Worm (Caenorhabditis elegans) whole organism, L1 larva: Measurements from ENCODE around the gene feh-1.

Source experiments
- C04F5.9 ChIP-seq: sonication (generic microtip); optimal IDR thresholded peaks from 2 replicates; lab custom pipeline; 2016; ENCODE audit warnings: missing genetic modification characterization, missing compliant biosample characterization
- C34B4.2 ChIP-seq: sonication (generic microtip); optimal IDR thresholded peaks from 2 replicates; lab custom pipeline; 2017; ENCODE audit warnings: mild to moderate bottlenecking, missing genetic modification characterization, missing compliant biosample characterization
- F16B12.6 ChIP-seq: fragments of 150-350 bp; optimal IDR thresholded peaks from 2 replicates; lab custom pipeline; 2014; ENCODE audit warnings: missing biosample characterization, missing genetic modification characterization
- Y116A8C.19 ChIP-seq: sonication (generic microtip); optimal IDR thresholded peaks from 2 replicates; lab custom pipeline; 2016; ENCODE audit warnings: missing compliant biosample characterization, missing genetic modification characterization, borderline replicate concordance
- aly-2 ChIP-seq: fragments of 150-350 bp; optimal IDR thresholded peaks from 2 replicates; lab custom pipeline; 2014; ENCODE audit warnings: missing biosample characterization, missing genetic modification characterization
- ama-1 ChIP-seq: fragments of 150-350 bp; optimal IDR thresholded peaks from 2 replicates; lab custom pipeline; 2014
- ceh-88 ChIP-seq: fragments of 200-800 bp; sonication (Bioruptor generic); IDR thresholded peaks from 2 replicates; pipeline ENCODE4 v1.3.6; 2022; ENCODE audit warnings: missing genetic modification characterization, missing compliant biosample characterization
- ces-1 ChIP-seq: fragments of 150-350 bp; optimal IDR thresholded peaks from 2 replicates; lab custom pipeline; 2014; ENCODE audit warnings: missing biosample characterization, missing genetic modification reagents, missing genetic modification characterization
- dsc-1 ChIP-seq: sonication (generic microtip); optimal IDR thresholded peaks from 2 replicates; lab custom pipeline; 2016; ENCODE audit warnings: mild to moderate bottlenecking, missing genetic modification characterization, missing compliant biosample characterization
- egl-27 ChIP-seq, 2 experiments: fragments of 150-350 bp in 1 of 2; sonication (generic microtip); optimal IDR thresholded peaks; 3 replicates each; lab custom pipeline; 2017 to 2018; ENCODE audit warnings: missing biosample characterization in 2 of 2, missing genetic modification characterization in 2 of 2, missing genetic modification reagents in 2 of 2
- elt-3 ChIP-seq, 6 experiments: fragments of 150-350 bp in 1 of 6; sonication (generic microtip); optimal IDR thresholded peaks; 2 replicates each; lab custom pipeline; 2017 to 2018; ENCODE audit warnings: missing biosample characterization in 6 of 6, missing genetic modification characterization in 6 of 6, inconsistent platforms in 1 of 6
- fkh-10 ChIP-seq: sonication (generic microtip); optimal IDR thresholded peaks from 2 replicates; lab custom pipeline; 2017; ENCODE audit warnings: missing biosample characterization, missing genetic modification reagents, missing genetic modification characterization
- fkh-8 ChIP-seq: sonication (generic microtip); optimal IDR thresholded peaks from 2 replicates; lab custom pipeline; 2016; ENCODE audit warnings: mild to moderate bottlenecking, missing genetic modification characterization, missing compliant biosample characterization
- fos-1 ChIP-seq: fragments of 150-350 bp; optimal IDR thresholded peaks from 2 replicates; lab custom pipeline; 2014; ENCODE audit warnings: missing biosample characterization, missing genetic modification characterization
- grh-1 ChIP-seq: fragments of 200-800 bp; sonication (Bioruptor generic); IDR thresholded peaks from 2 replicates; pipeline ENCODE4 v1.3.6; 2022; ENCODE audit warnings: missing genetic modification reagents, missing genetic modification characterization, missing compliant biosample characterization
- hlh-17 ChIP-seq: fragments of 200-800 bp; sonication (Bioruptor generic); optimal IDR thresholded peaks from 2 replicates; lab custom pipeline; 2018; ENCODE audit warnings: missing genetic modification characterization, mild to moderate bottlenecking, missing compliant biosample characterization, moderate library complexity, borderline replicate concordance
- hlh-4 ChIP-seq: sonication (generic microtip); optimal IDR thresholded peaks from 2 replicates; lab custom pipeline; 2016; ENCODE audit warnings: mild to moderate bottlenecking, missing genetic modification characterization, missing compliant biosample characterization
- hpl-2 ChIP-seq: fragments of 150-350 bp; optimal IDR thresholded peaks from 2 replicates; lab custom pipeline; 2014; ENCODE audit warnings: missing biosample characterization, missing genetic modification reagents, missing genetic modification characterization
- jun-1 ChIP-seq: fragments of 150-350 bp; optimal IDR thresholded peaks from 2 replicates; lab custom pipeline; 2014; ENCODE audit warnings: missing biosample characterization, missing genetic modification reagents, missing genetic modification characterization
- lin-14 ChIP-seq: fragments of 200-800 bp; sonication (Bioruptor generic); optimal IDR thresholded peaks from 2 replicates; lab custom pipeline; 2018; ENCODE audit warnings: mild to moderate bottlenecking, missing genetic modification characterization, moderate library complexity, missing compliant biosample characterization
- lin-35 ChIP-seq, 2 experiments: fragments of 150-350 bp; optimal IDR thresholded peaks; 2 replicates each; lab custom pipeline; 2014; ENCODE audit warnings: missing biosample characterization in 2 of 2, missing genetic modification characterization in 2 of 2, missing genetic modification reagents in 2 of 2
- mep-1 ChIP-seq: fragments of 150-350 bp; optimal IDR thresholded peaks from 2 replicates; lab custom pipeline; 2014; ENCODE audit warnings: missing biosample characterization, missing genetic modification characterization
- nhr-11 ChIP-seq: fragments of 150-350 bp; optimal IDR thresholded peaks from 2 replicates; lab custom pipeline; 2014; ENCODE audit warnings: missing biosample characterization, missing genetic modification characterization
- nhr-12 ChIP-seq: sonication (generic microtip); optimal IDR thresholded peaks from 2 replicates; lab custom pipeline; 2017; ENCODE audit warnings: missing biosample characterization, missing genetic modification characterization
- nhr-19 ChIP-seq: fragments of 200-800 bp; sonication (Bioruptor generic); conservative IDR thresholded peaks from 2 replicates; pipeline ENCODE4 v1.3.6; 2022; ENCODE audit warnings: missing genetic modification characterization, missing compliant biosample characterization
- nhr-20 ChIP-seq: sonication (generic microtip); optimal IDR thresholded peaks from 2 replicates; lab custom pipeline; 2016; ENCODE audit warnings: mild to moderate bottlenecking, missing genetic modification characterization, missing compliant biosample characterization
- nhr-71 ChIP-seq: sonication (generic microtip); optimal IDR thresholded peaks from 2 replicates; lab custom pipeline; 2016; ENCODE audit warnings: mild to moderate bottlenecking, missing genetic modification characterization, moderate library complexity, missing compliant biosample characterization
- nhr-77 ChIP-seq: fragments of 150-350 bp; optimal IDR thresholded peaks from 2 replicates; lab custom pipeline; 2014; ENCODE audit warnings: missing biosample characterization, missing genetic modification characterization
- nhr-84 ChIP-seq: sonication (generic microtip); optimal IDR thresholded peaks from 2 replicates; lab custom pipeline; 2017; ENCODE audit warnings: missing biosample characterization, missing genetic modification characterization
- nhr-85 ChIP-seq: sonication (generic microtip); peaks from one replicate; lab custom pipeline; 2016; ENCODE audit warnings: missing genetic modification characterization, inconsistent platforms, missing compliant biosample characterization
- rnt-1 ChIP-seq: sonication (generic microtip); optimal IDR thresholded peaks from 2 replicates; lab custom pipeline; 2016; ENCODE audit warnings: mild to moderate bottlenecking, missing genetic modification characterization, moderate library complexity, missing compliant biosample characterization
- sup-37 ChIP-seq: fragments of 200-800 bp; sonication (Bioruptor generic); optimal IDR thresholded peaks from 2 replicates; lab custom pipeline; 2018; ENCODE audit warnings: mild to moderate bottlenecking, missing genetic modification characterization, missing compliant biosample characterization
- unc-86 ChIP-seq: sonication (generic microtip); optimal IDR thresholded peaks from 2 replicates; lab custom pipeline; 2016; ENCODE audit warnings: missing genetic modification characterization, missing compliant biosample characterization
- vab-15 ChIP-seq: sonication (generic microtip); optimal IDR thresholded peaks from 2 replicates; lab custom pipeline; 2017; ENCODE audit warnings: missing genotype, mild to moderate bottlenecking, missing genetic modification characterization, missing compliant biosample characterization
- xbp-1 ChIP-seq: sonication (generic microtip); optimal IDR thresholded peaks from 2 replicates; lab custom pipeline; 2016; ENCODE audit warnings: missing genetic modification characterization, missing compliant biosample characterization
- zip-4 ChIP-seq: fragments of 200-800 bp; sonication (Bioruptor generic); optimal IDR thresholded peaks from 2 replicates; lab custom pipeline; 2018; ENCODE audit warnings: mild to moderate bottlenecking, missing genetic modification characterization, moderate library complexity, missing compliant biosample characterization
- ztf-11 ChIP-seq, 2 experiments: sonication (generic microtip); optimal IDR thresholded peaks; 2 replicates each; lab custom pipeline; 2016 to 2017; ENCODE audit warnings: missing genetic modification characterization in 2 of 2, missing biosample characterization in 1 of 2, missing compliant biosample characterization in 1 of 2

Gene feh-1

ce11 chrIII:2552382-2552781, 2.7 kb downstream of the feh-1 start:
- peak; percentile 8 for TF ChIP-seq nhr-85
- no peak for TF ChIP-seq elt-3 (tag; optimal IDR thresholded peaks at IDR 0.05; lab: Kevin White, UChicago)
- TF ChIP-seq ces-1 (GFP tag; lab: Kevin White, UChicago), result peak; percentile 15
- TF ChIP-seq dsc-1 (tag; lab: Kevin White, UChicago), result peak; percentile 2
- no peak for TF ChIP-seq jun-1 (tag; lab: Kevin White, UChicago)
- TF ChIP-seq fkh-10, result no peak
- TF ChIP-seq lin-14 (GFP tag; lab: Kevin White, UChicago), result peak; percentile 69
- TF ChIP-seq sup-37, result no peak
- TF ChIP-seq fkh-8 (tag; lab: Kevin White, UChicago), result no peak
- no peak for TF ChIP-seq hpl-2 (GFP tag; lab: Kevin White, UChicago)
- no peak for TF ChIP-seq Y116A8C.19 (tag; lab: Kevin White, UChicago)
- TF ChIP-seq, all 84 proteins: peak for 4

- TF ChIP-seq nhr-20 (no peak), lin-14 (GFP tag; lab: Kevin White, UChicago) (peak; percentile 54)
- TF ChIP-seq, all 84 proteins: peak for 1
Observed at ce11 chrIII:2553579-2553978, 3.9 kb downstream of the feh-1 start.

- TF ChIP-seq nhr-71, result no peak
- no peak for TF ChIP-seq egl-27 (tag; optimal IDR thresholded peaks at IDR 0.05; lab: Kevin White, UChicago)
- TF ChIP-seq aly-2, result no peak
- TF ChIP-seq nhr-11, result no peak
- no peak for TF ChIP-seq hlh-17 (GFP tag; lab: Kevin White, UChicago)
- TF ChIP-seq nhr-20, result no peak
- TF ChIP-seq F16B12.6 (tag; lab: Kevin White, UChicago), result no peak
- no peak for TF ChIP-seq fos-1 (tag; lab: Kevin White, UChicago)
- TF ChIP-seq lin-35 (GFP tag; optimal IDR thresholded peaks at IDR 0.05; lab: Kevin White, UChicago), result no peak
- no peak for TF ChIP-seq mep-1 (tag; lab: Kevin White, UChicago)
- TF ChIP-seq hlh-4 (tag; lab: Kevin White, UChicago), result no peak
- TF ChIP-seq ztf-11 (tag; optimal IDR thresholded peaks at IDR 0.05; lab: Kevin White, UChicago), result no peak
- TF ChIP-seq nhr-84, result no peak
- no peak for TF ChIP-seq sup-37
- no peak for TF ChIP-seq nhr-77 (tag; lab: Kevin White, UChicago)
- no peak for TF ChIP-seq ama-1 (lab: Kevin White, UChicago)
Observed at ce11 chrIII:2560763-2561162, 11.0 kb downstream of the feh-1 start.

- TF ChIP-seq ceh-88 (GFP tag; lab: Robert Waterston, UW), result no peak
- no peak for TF ChIP-seq zip-4 (GFP tag; lab: Kevin White, UChicago)
- TF ChIP-seq grh-1 (GFP tag; lab: Robert Waterston, UW), result no peak
- TF ChIP-seq rnt-1 (tag; lab: Kevin White, UChicago), result no peak
- TF ChIP-seq nhr-12 (tag; lab: Kevin White, UChicago), result no peak
- TF ChIP-seq unc-86 (tag; lab: Kevin White, UChicago), result no peak
- no peak for TF ChIP-seq C04F5.9
- no peak for TF ChIP-seq mep-1 (tag; lab: Kevin White, UChicago)
- TF ChIP-seq xbp-1 (tag; lab: Kevin White, UChicago), result no peak
- TF ChIP-seq aly-2, result no peak
- TF ChIP-seq Y116A8C.19 (tag; lab: Kevin White, UChicago), result no peak
- TF ChIP-seq fkh-8 (tag; lab: Kevin White, UChicago), result no peak
- no peak for TF ChIP-seq vab-15 (tag; lab: Kevin White, UChicago)
- TF ChIP-seq C34B4.2 (tag; lab: Kevin White, UChicago), result no peak
- no peak for TF ChIP-seq nhr-19
- no peak for TF ChIP-seq nhr-84
Observed at ce11 chrIII:2561410-2561809, 11.7 kb downstream of the feh-1 start, which contains the start of gene nhr-239. TSS of gene nhr-239 (plus strand) at chrIII:2561710.
